Worm (Caenorhabditis elegans) whole organism, L1 larva: ENCODE measurements around the gene C36E6.8.

ENCODE experiments used
- alr-1 ChIP-seq: fragments of 200-800 bp; sonication (Bioruptor generic); optimal IDR thresholded peaks from 2 replicates; lab custom pipeline; 2018; ENCODE audit warnings: borderline replicate concordance, mild to moderate bottlenecking, missing genetic modification characterization, missing compliant biosample characterization
- ceh-8 ChIP-seq: fragments of 200-800 bp; sonication (Bioruptor generic); optimal IDR thresholded peaks from 2 replicates; lab custom pipeline; 2018; ENCODE audit warnings: mild to moderate bottlenecking, missing genetic modification characterization, moderate library complexity, missing compliant biosample characterization
- ces-1 ChIP-seq: fragments of 150-350 bp; optimal IDR thresholded peaks from 2 replicates; lab custom pipeline; 2014; ENCODE audit warnings: missing biosample characterization, missing genetic modification reagents, missing genetic modification characterization
- dsc-1 ChIP-seq: sonication (generic microtip); optimal IDR thresholded peaks from 2 replicates; lab custom pipeline; 2016; ENCODE audit warnings: mild to moderate bottlenecking, missing genetic modification characterization, missing compliant biosample characterization
- efl-1 ChIP-seq, 4 experiments: fragments of 150-350 bp; optimal IDR thresholded peaks in 3 of 4; peaks in 1 of 4; 1 replicate in 1 of 4; 2 replicates in 3 of 4; lab custom pipeline; 2014; ENCODE audit warnings: missing biosample characterization in 2 of 4, missing genetic modification characterization in 2 of 4, missing genetic modification reagents in 2 of 4
- efl-3 ChIP-seq: fragments of 200-800 bp; sonication (Bioruptor generic); optimal IDR thresholded peaks from 2 replicates; lab custom pipeline; 2018; ENCODE audit warnings: mild to moderate bottlenecking, missing genetic modification characterization, missing compliant biosample characterization
- egl-13 ChIP-seq: sonication (generic microtip); optimal IDR thresholded peaks from 2 replicates; lab custom pipeline; 2016; ENCODE audit warnings: missing genotype, missing genetic modification reagents, missing genetic modification characterization, missing compliant biosample characterization
- egl-27 ChIP-seq, 2 experiments: fragments of 150-350 bp in 1 of 2; sonication (generic microtip); optimal IDR thresholded peaks; 3 replicates each; lab custom pipeline; 2017 to 2018; ENCODE audit warnings: missing biosample characterization in 2 of 2, missing genetic modification characterization in 2 of 2, missing genetic modification reagents in 2 of 2
- elt-3 ChIP-seq, 6 experiments: fragments of 150-350 bp in 1 of 6; sonication (generic microtip); optimal IDR thresholded peaks; 2 replicates each; lab custom pipeline; 2017 to 2018; ENCODE audit warnings: missing biosample characterization in 6 of 6, missing genetic modification characterization in 6 of 6, inconsistent platforms in 1 of 6
- fkh-10 ChIP-seq: sonication (generic microtip); optimal IDR thresholded peaks from 2 replicates; lab custom pipeline; 2017; ENCODE audit warnings: missing biosample characterization, missing genetic modification reagents, missing genetic modification characterization
- fkh-8 ChIP-seq: sonication (generic microtip); optimal IDR thresholded peaks from 2 replicates; lab custom pipeline; 2016; ENCODE audit warnings: mild to moderate bottlenecking, missing genetic modification characterization, missing compliant biosample characterization
- hlh-17 ChIP-seq: fragments of 200-800 bp; sonication (Bioruptor generic); optimal IDR thresholded peaks from 2 replicates; lab custom pipeline; 2018; ENCODE audit warnings: missing genetic modification characterization, mild to moderate bottlenecking, missing compliant biosample characterization, moderate library complexity, borderline replicate concordance
- lin-13 ChIP-seq: fragments of 150-350 bp; optimal IDR thresholded peaks from 2 replicates; lab custom pipeline; 2014; ENCODE audit warnings: missing biosample characterization, missing genetic modification reagents, missing genetic modification characterization
- lin-14 ChIP-seq: fragments of 200-800 bp; sonication (Bioruptor generic); optimal IDR thresholded peaks from 2 replicates; lab custom pipeline; 2018; ENCODE audit warnings: mild to moderate bottlenecking, missing genetic modification characterization, moderate library complexity, missing compliant biosample characterization
- lin-35 ChIP-seq, 2 experiments: fragments of 150-350 bp; optimal IDR thresholded peaks; 2 replicates each; lab custom pipeline; 2014; ENCODE audit warnings: missing biosample characterization in 2 of 2, missing genetic modification characterization in 2 of 2, missing genetic modification reagents in 2 of 2
- lin-39 ChIP-seq: fragments of 150-350 bp; optimal IDR thresholded peaks from 2 replicates; lab custom pipeline; 2014; ENCODE audit warnings: missing biosample characterization, missing genetic modification reagents, missing genetic modification characterization
- lsy-2 ChIP-seq, 2 experiments: fragments of 150-350 bp; optimal IDR thresholded peaks; 2 replicates each; lab custom pipeline; 2014; ENCODE audit warnings: missing biosample characterization in 2 of 2, missing genetic modification characterization in 2 of 2
- mep-1 ChIP-seq: fragments of 150-350 bp; optimal IDR thresholded peaks from 2 replicates; lab custom pipeline; 2014; ENCODE audit warnings: missing biosample characterization, missing genetic modification characterization
- nhr-11 ChIP-seq: fragments of 150-350 bp; optimal IDR thresholded peaks from 2 replicates; lab custom pipeline; 2014; ENCODE audit warnings: missing biosample characterization, missing genetic modification characterization
- nhr-12 ChIP-seq: sonication (generic microtip); optimal IDR thresholded peaks from 2 replicates; lab custom pipeline; 2017; ENCODE audit warnings: missing biosample characterization, missing genetic modification characterization
- nhr-47 ChIP-seq: sonication (generic microtip); optimal IDR thresholded peaks from 2 replicates; lab custom pipeline; 2016; ENCODE audit warnings: mild to moderate bottlenecking, missing genetic modification characterization, moderate library complexity, missing compliant biosample characterization
- nhr-71 ChIP-seq: sonication (generic microtip); optimal IDR thresholded peaks from 2 replicates; lab custom pipeline; 2016; ENCODE audit warnings: mild to moderate bottlenecking, missing genetic modification characterization, moderate library complexity, missing compliant biosample characterization
- nhr-77 ChIP-seq: fragments of 150-350 bp; optimal IDR thresholded peaks from 2 replicates; lab custom pipeline; 2014; ENCODE audit warnings: missing biosample characterization, missing genetic modification characterization
- pag-3 ChIP-seq: sonication (generic microtip); optimal IDR thresholded peaks from 2 replicates; lab custom pipeline; 2017; ENCODE audit warnings: missing genetic modification characterization, mild to moderate bottlenecking, missing compliant biosample characterization, antibody characterized with exemption, borderline replicate concordance; ENCODE audit not compliant: insufficient read depth
- rnt-1 ChIP-seq: sonication (generic microtip); optimal IDR thresholded peaks from 2 replicates; lab custom pipeline; 2016; ENCODE audit warnings: mild to moderate bottlenecking, missing genetic modification characterization, moderate library complexity, missing compliant biosample characterization
- snpc-4 ChIP-seq: fragments of 150-350 bp; optimal IDR thresholded peaks from 2 replicates; lab custom pipeline; 2014; ENCODE audit warnings: missing biosample characterization, missing genetic modification characterization
- snu-23 ChIP-seq: sonication (generic microtip); optimal IDR thresholded peaks from 2 replicates; lab custom pipeline; 2016; ENCODE audit warnings: missing genetic modification characterization, missing compliant biosample characterization
- sptf-1 ChIP-seq: fragments of 150-350 bp; optimal IDR thresholded peaks from 2 replicates; lab custom pipeline; 2014; ENCODE audit warnings: missing biosample characterization, missing genetic modification characterization
- sup-37 ChIP-seq: fragments of 200-800 bp; sonication (Bioruptor generic); optimal IDR thresholded peaks from 2 replicates; lab custom pipeline; 2018; ENCODE audit warnings: mild to moderate bottlenecking, missing genetic modification characterization, missing compliant biosample characterization
- swsn-7 ChIP-seq: sonication (generic microtip); optimal IDR thresholded peaks from 2 replicates; lab custom pipeline; 2016; ENCODE audit warnings: missing genetic modification characterization, missing compliant biosample characterization
- tbx-2 ChIP-seq: sonication (generic microtip); optimal IDR thresholded peaks from 2 replicates; lab custom pipeline; 2016; ENCODE audit warnings: missing genetic modification characterization, missing compliant biosample characterization
- unc-30 ChIP-seq: sonication (generic microtip); optimal IDR thresholded peaks from 2 replicates; lab custom pipeline; 2017; ENCODE audit warnings: missing biosample characterization, missing genetic modification characterization
- unc-86 ChIP-seq: sonication (generic microtip); optimal IDR thresholded peaks from 2 replicates; lab custom pipeline; 2016; ENCODE audit warnings: missing genetic modification characterization, missing compliant biosample characterization
- unc-98 ChIP-seq: fragments of 200-800 bp; sonication (Bioruptor generic); IDR thresholded peaks from 2 replicates; pipeline ENCODE4 v1.3.6; 2022; ENCODE audit warnings: missing genetic modification characterization, missing compliant biosample characterization
- ztf-11 ChIP-seq, 2 experiments: sonication (generic microtip); optimal IDR thresholded peaks; 2 replicates each; lab custom pipeline; 2016 to 2017; ENCODE audit warnings: missing genetic modification characterization in 2 of 2, missing biosample characterization in 1 of 2, missing compliant biosample characterization in 1 of 2
- ztf-4 ChIP-seq: fragments of 150-350 bp; optimal IDR thresholded peaks from 2 replicates; lab custom pipeline; 2014; ENCODE audit warnings: missing biosample characterization, missing genetic modification characterization

C36E6.8 gene

DNA sequence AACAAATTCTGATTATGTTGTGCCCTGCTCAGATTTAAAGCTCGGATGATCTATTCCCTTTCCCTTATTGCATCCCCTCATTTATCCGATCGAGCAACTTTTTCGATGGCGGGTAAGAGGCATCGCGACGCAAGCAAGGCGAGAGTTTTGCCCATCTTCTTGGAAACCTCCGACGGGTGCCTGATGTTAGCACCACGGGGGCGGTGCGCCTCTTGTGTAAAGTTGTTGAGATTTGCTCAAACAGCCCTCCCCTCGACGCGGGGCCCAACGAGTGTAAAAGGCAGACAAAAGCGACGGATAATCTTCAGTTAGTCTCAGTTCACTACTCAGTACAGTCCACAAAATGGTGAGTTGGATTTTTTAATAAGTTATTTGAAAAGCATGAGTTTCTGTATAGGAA, 20.4 kb downstream of the C36E6.8 start, which contains the start of gene mlc-1 (continued):
- TF ChIP-seq unc-86 (tag; lab: Kevin White, UChicago), result no peak
- TF ChIP-seq lin-35 (GFP tag; optimal IDR thresholded peaks at IDR 0.05; lab: Kevin White, UChicago), result no peak
- TF ChIP-seq egl-27 (tag; optimal IDR thresholded peaks at IDR 0.05; lab: Kevin White, UChicago), result no peak
- TF ChIP-seq unc-30 (tag; lab: Kevin White, UChicago), result no peak
- TF ChIP-seq ztf-11 (tag; optimal IDR thresholded peaks at IDR 0.05; lab: Kevin White, UChicago), result no peak
- TF ChIP-seq lin-14, result peak; percentile 60

DNA sequence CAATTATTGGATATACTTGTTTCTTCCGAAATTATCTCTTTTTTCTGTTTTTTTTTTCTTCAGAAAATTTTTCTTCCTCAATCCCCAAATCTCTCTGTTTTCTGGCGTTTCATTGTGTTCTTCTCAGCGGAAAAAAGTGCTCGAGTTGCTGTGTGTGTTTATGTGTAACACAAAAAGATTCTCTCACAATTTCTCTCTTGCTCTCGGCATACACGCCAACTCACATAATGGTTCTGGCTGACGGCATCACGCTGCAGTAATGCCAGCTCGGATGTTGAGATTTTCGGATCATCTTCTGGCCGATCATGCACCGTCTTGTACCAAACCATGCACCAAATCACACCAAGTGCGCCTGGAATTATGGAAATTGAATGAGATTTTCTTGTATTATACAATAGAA, 23.5 kb downstream of the C36E6.8 start:
- TF ChIP-seq swsn-7 (no peak), lin-39 (tag; lab: Kevin White, UChicago) (no peak), lin-14 (peak; percentile 67), elt-3 (tag; optimal IDR thresholded peaks at IDR 0.05; lab: Kevin White, UChicago) (no peak), dsc-1 (tag; lab: Kevin White, UChicago) (peak; percentile 44), hlh-17 (GFP tag; lab: Kevin White, UChicago) (no peak), efl-1 (optimal IDR thresholded peaks at IDR 0.05; lab: Kevin White, UChicago) (no peak), efl-1 (GFP tag; optimal IDR thresholded peaks at IDR 0.05 in 1 of 2; lab: Kevin White, UChicago) (peak in 1 of 2 experiments; percentile 27), snu-23 (peak; percentile 12), ceh-8 (GFP tag; lab: Kevin White, UChicago) (no peak), nhr-71 (tag; lab: Kevin White, UChicago) (peak; percentile 49), lsy-2 (tag; optimal IDR thresholded peaks at IDR 0.05; lab: Kevin White, UChicago) (peak in 1 of 2 experiments; percentile 9), tbx-2 (no peak), rnt-1 (tag; lab: Kevin White, UChicago) (peak; percentile 28), pag-3 (tag; lab: Kevin White, UChicago) (peak; percentile 28)

DNA sequence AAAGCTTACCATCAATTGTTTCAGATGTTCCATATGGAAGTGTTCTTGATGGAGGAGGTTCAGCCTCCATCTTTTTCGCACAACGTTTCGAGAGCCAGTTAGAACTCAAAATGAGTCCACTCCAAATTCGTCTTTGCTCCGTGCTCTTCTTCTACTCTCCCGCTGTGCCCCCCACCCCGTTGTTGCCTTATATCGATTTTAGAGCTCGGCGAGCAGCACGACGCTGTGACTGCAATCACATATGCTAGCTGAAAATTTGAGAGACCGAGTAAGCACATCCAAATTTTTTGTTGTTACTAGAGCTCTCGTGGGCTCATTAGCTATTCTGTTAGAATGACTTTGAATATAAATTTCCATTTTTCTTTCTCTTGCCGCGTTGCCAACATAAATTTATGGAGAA, 26.3 kb downstream of the C36E6.8 start, which contains the start of gene slc-17.1:
TSS of gene slc-17.1 (minus strand) at position 101 of the 400 bp plus-strand sequence.
- TF ChIP-seq lin-14 (peak; percentile 31), alr-1 (tag; lab: Kevin White, UChicago) (no peak)

DNA sequence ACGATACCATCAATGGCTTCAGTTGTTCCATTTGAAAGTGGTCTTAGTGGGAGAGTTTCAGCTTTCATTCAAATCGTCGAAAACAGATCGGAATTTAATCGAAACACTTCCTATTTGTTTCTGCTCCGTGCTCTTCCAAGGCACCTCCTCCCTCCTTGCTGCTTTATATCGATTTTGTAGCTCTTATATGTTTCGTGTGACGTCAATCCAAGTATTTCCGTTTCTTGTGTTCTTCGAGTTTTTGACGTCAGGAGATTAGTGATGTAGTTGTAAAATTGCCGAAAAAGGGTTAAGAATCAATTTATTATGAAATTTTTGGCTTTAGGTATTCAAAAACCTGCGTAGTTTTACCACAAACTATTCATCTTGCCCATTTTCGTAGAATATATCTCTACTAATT, 28.1 kb downstream of the C36E6.8 start, which contains the start of gene ZK54.3:
TSS of gene ZK54.3 (minus strand) at position 391 of the 400 bp plus-strand sequence.
- TF ChIP-seq nhr-77 (tag; lab: Kevin White, UChicago), result no peak
- no peak for TF ChIP-seq sptf-1 (tag; lab: Kevin White, UChicago)
- TF ChIP-seq lin-13 (GFP tag; lab: Kevin White, UChicago), result no peak
- TF ChIP-seq nhr-12 (tag; lab: Kevin White, UChicago), result no peak
- peak; percentile 69 for TF ChIP-seq lin-14
- no peak for TF ChIP-seq snu-23
- peak; percentile 17 for TF ChIP-seq nhr-47 (tag; lab: Kevin White, UChicago)
- TF ChIP-seq ztf-4 (tag; lab: Kevin White, UChicago), result no peak
- peak; percentile 19 for TF ChIP-seq swsn-7
- no peak for TF ChIP-seq rnt-1 (tag; lab: Kevin White, UChicago)
- TF ChIP-seq fkh-10 (GFP tag; lab: Kevin White, UChicago), result no peak
- peak; percentile 19 for TF ChIP-seq unc-86 (tag; lab: Kevin White, UChicago)
- no peak for TF ChIP-seq unc-98 (GFP tag; lab: Robert Waterston, UW)
- peak; percentile 3 for TF ChIP-seq egl-13 (tag; lab: Kevin White, UChicago)
- peak in 1 of 2 experiments; percentile 17 for TF ChIP-seq lsy-2 (tag; optimal IDR thresholded peaks at IDR 0.05; lab: Kevin White, UChicago)
- TF ChIP-seq mep-1 (tag; lab: Kevin White, UChicago), result peak; percentile 13
- TF ChIP-seq fkh-8 (tag; lab: Kevin White, UChicago), result peak; percentile 35
- TF ChIP-seq efl-3 (GFP tag; lab: Kevin White, UChicago), result no peak
- no peak for TF ChIP-seq nhr-11 (tag; lab: Kevin White, UChicago)
- peak; percentile 47 for TF ChIP-seq nhr-71 (tag; lab: Kevin White, UChicago)
- TF ChIP-seq snpc-4, result no peak
- no peak for TF ChIP-seq ces-1 (GFP tag; lab: Kevin White, UChicago)
- no peak for TF ChIP-seq sup-37 (GFP tag; lab: Kevin White, UChicago)
- peak; percentile 34 for TF ChIP-seq dsc-1 (tag; lab: Kevin White, UChicago)
